Fruit fly (Drosophila melanogaster) whole organism, prepupa: ENCODE data around the gene GluProRS.

Experiments used
- OdsH ChIP-seq: fragments of 200-800 bp; sonication (Bioruptor generic); optimal IDR thresholded peaks from 3 replicates; lab custom pipeline; 2016; ENCODE audit warnings: missing biosample characterization, missing genetic modification characterization
- lz ChIP-seq: fragments of 200-800 bp; sonication (Bioruptor generic); optimal IDR thresholded peaks from 3 replicates; lab custom pipeline; 2016; ENCODE audit warnings: missing biosample characterization, missing genetic modification characterization

- TF ChIP-seq lz (GFP tag; lab: Kevin White, UChicago) = no peak
- no peak for TF ChIP-seq OdsH (GFP tag; lab: Kevin White, UChicago)
These were observed 2.8 kb downstream of the GluProRS start for dm6 chr3R:23955380-23955779.
